Fruit fly (Drosophila melanogaster) Kc167 (cell line): Measurements from ENCODE around the gene CG31883.

Experiments
- Myc ChIP-seq: fragments of >200 bp; optimal IDR thresholded peaks from 2 replicates; lab custom pipeline; 2017; ENCODE audit warnings: missing external identifiers
- Sin3A ChIP-seq: fragments of >200 bp; optimal IDR thresholded peaks from 2 replicates; lab custom pipeline; 2018; ENCODE audit warnings: missing external identifiers
- h ChIP-seq: fragments of >200 bp; optimal IDR thresholded peaks from 3 replicates; lab custom pipeline; 2018; ENCODE audit warnings: missing external identifiers
- insv ChIP-seq: fragments of >200 bp; optimal IDR thresholded peaks from 3 replicates; lab custom pipeline; 2018; ENCODE audit warnings: missing external identifiers
- psq ChIP-seq: fragments of >200 bp; optimal IDR thresholded peaks from 2 replicates; lab custom pipeline; 2017; ENCODE audit warnings: missing external identifiers
- ttk ChIP-seq: sonication (Bioruptor generic); optimal IDR thresholded peaks from 2 replicates; lab custom pipeline; 2017; ENCODE audit warnings: missing external identifiers

The CG31883 gene

DNA sequence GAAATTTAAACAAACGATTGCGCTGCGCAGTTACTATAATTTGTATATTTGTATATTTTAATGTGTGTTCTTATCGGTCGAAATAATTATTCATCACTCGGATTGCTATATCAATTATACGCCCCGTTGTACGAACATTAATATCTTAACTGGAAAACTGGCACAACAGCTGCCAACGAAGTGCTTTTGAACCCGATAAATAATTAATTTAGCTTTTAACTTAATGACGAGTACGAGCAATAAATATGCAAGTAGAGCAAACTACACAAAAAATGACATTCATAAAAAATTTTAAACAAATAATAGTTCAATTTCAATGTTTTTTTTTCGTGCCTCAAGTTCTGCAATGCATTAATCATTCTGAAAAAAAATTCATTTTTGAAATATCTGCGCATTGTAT is 27.9 kb upstream of the CG31883 start:
- TF ChIP-seq psq (lab: Kevin White, UChicago) (no peak), h (lab: Kevin White, UChicago) (no peak), ttk (lab: Kevin White, UChicago) (no peak), Myc (no peak), insv (lab: Kevin White, UChicago) (no peak), Sin3A (no peak)

DNA sequence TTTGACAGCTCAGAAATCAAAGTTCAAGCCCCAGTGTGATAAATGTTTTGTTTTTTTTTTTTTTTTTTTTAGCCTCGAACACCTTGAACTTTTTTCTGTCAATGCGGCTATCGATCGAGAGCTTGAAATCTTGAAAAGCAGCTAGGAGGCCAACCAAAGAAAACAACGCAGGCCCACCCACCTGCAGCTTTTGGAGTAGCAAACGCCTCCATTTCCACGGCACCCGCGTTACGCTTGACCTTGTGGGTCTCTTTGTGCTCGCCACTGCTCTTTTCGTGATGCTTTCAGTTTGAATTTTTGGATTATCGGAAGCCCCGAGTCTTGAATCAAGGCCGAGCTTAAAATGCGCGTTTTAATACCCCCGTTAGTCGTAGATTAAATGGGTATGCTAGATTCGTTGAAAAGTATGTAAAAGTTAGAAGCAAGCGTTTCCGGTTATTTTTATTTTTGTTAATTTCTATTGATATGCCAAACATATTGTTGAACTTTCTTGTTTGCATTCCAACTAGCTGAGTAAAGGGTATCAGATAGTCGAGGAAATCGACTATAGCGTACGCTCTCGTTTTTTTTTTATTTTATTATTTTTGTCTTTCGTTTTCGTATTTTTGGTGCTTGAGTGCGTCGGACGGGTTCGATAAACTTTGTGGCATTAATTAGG is 25.4 kb upstream of the CG31883 start:
- TF ChIP-seq insv (lab: Kevin White, UChicago) = no peak
- TF ChIP-seq ttk (lab: Kevin White, UChicago) = no peak
- no peak for TF ChIP-seq Sin3A
- TF ChIP-seq psq (lab: Kevin White, UChicago) = no peak
- no peak for TF ChIP-seq Myc
- no peak for TF ChIP-seq h (lab: Kevin White, UChicago)

dm6 chr2L:9505372-9506103 is 22.8 kb upstream of the CG31883 start:
- no peak for TF ChIP-seq Sin3A
- TF ChIP-seq Myc = no peak
- no peak for TF ChIP-seq psq (lab: Kevin White, UChicago)
- TF ChIP-seq h (lab: Kevin White, UChicago) = no peak
- no peak for TF ChIP-seq insv (lab: Kevin White, UChicago)

DNA sequence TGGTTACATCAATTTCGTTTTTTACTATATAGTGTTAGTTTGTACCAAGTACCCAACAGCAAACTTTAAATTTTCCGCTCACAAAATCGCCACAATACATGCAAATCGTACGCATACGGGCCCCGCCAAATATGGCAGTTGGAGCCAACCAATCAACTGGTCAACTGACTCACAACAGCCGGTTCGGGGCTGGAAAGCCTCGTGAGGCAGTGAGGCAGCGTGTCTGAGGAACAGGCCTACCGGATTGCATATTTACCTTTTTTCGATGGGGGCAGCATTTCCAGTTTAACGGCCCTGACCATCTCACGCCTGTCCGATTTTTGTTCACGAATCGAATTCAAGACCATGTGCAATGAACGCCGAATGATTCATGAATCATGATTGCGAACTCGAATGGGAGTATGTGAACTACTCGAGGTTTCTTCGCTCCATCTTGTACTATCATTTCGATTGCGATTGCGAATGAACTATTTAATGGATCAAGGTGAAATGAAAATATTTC is 21.7 kb upstream of the CG31883 start:
- TF ChIP-seq insv (lab: Kevin White, UChicago) (no peak), Myc (no peak), Sin3A (no peak), h (lab: Kevin White, UChicago) (no peak), ttk (lab: Kevin White, UChicago) (no peak), psq (lab: Kevin White, UChicago) (no peak)

dm6 chr2L:9508547-9509197 is 19.6 kb upstream of the CG31883 start:
- TF ChIP-seq Sin3A (no peak), Myc (no peak), insv (lab: Kevin White, UChicago) (no peak), h (lab: Kevin White, UChicago) (no peak), ttk (lab: Kevin White, UChicago) (no peak), psq (lab: Kevin White, UChicago) (no peak)

- TF ChIP-seq psq (lab: Kevin White, UChicago) (no peak), Sin3A (no peak), h (lab: Kevin White, UChicago) (no peak), Myc (no peak), insv (lab: Kevin White, UChicago) (no peak), ttk (lab: Kevin White, UChicago) (no peak)
Observed at dm6 chr2L:9509653-9510052, 18.7 kb upstream of the CG31883 start.

dm6 chr2L:9510429-9510828 is 17.9 kb upstream of the CG31883 start:
- no peak for TF ChIP-seq psq (lab: Kevin White, UChicago)
- no peak for TF ChIP-seq Sin3A
- TF ChIP-seq insv (lab: Kevin White, UChicago) = no peak
- TF ChIP-seq ttk (lab: Kevin White, UChicago) = no peak

- TF ChIP-seq ttk (lab: Kevin White, UChicago) = no peak
- TF ChIP-seq Myc = no peak
- no peak for TF ChIP-seq h (lab: Kevin White, UChicago)
- no peak for TF ChIP-seq Sin3A
- TF ChIP-seq psq (lab: Kevin White, UChicago) = no peak
- no peak for TF ChIP-seq insv (lab: Kevin White, UChicago)
Observed at dm6 chr2L:9512401-9513198, 15.7 kb upstream of the CG31883 start.

DNA sequence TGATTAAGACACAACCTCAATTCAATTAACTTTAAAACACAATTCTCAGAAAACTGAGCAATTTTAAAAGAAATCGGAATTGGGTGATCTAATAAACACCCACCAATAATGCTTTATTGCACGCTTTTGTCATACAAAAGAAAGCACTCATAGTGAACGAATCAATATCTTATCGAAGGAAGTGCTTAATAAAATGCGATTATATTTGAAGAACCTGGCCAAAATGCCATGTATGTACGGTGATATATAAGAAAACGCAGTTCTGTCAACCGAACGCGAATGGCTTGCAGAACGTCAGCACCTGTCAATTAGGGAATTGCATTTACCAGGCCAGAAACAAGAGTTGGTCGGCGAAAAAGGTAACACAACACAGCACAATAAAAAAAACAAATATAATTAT is 14.5 kb upstream of the CG31883 start:
- TF ChIP-seq h (lab: Kevin White, UChicago) = no peak
- TF ChIP-seq psq (lab: Kevin White, UChicago) = no peak
- TF ChIP-seq Sin3A = no peak
- TF ChIP-seq Myc = no peak
- TF ChIP-seq insv (lab: Kevin White, UChicago) = no peak
- no peak for TF ChIP-seq ttk (lab: Kevin White, UChicago)

DNA sequence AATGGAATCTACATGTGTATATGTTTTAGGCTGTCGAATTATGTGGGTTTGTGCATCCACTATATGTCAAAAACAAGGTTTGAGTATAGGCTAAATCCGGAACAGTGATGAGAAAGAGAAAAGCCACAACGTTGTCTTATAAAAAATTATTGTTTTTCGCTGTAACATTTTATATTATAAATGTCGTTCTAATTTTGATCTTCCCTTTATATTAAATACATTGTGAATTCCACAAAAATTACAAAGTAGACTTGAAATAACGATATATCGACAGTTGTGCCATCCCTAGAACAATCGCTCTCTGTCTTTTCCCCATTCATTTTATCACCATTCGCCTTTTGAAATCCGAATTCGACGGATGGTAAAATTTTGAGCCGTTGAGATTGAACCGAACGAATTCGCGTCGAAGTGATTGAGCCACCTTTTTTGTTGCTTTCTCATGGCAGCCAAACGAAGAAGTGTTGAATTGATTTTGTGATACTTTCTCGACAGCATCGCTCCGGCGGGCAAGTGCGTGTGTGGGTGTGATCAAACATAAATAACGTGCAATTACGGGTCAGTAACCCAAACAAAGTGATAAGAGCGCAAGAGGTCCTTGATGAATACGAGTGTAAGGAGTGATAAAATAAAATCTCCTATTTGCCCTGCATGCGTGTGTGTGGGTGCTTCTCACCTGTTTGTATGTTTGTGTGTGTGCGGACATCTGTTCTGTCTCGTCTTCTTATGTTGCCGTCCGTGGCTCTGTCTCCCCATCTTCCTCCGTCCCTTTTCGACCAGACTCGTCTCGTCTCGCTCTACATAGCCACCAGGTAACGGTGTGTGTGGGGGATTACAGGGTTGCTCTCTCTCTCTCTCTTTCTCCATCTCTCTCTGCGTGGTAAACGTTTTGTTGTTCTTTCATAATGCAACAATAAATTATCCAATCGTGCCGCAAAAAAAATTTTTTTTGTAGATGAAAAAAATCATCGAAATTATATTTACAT is 7.1 kb upstream of the CG31883 start, which contains the start of gene Oatp30B:
TSS of gene Oatp30B (plus strand) at position 325 of the 983 bp plus-strand sequence.
- TF ChIP-seq insv (lab: Kevin White, UChicago) (no peak), psq (lab: Kevin White, UChicago) (no peak), Sin3A (no peak), h (lab: Kevin White, UChicago) (no peak), ttk (lab: Kevin White, UChicago) (no peak), Myc (no peak)
